Worm (Caenorhabditis elegans) whole organism, L4 larva: ENCODE data around the gene F18E9.1.

ENCODE experiments used
- ctbp-1 ChIP-seq: fragments of 200-800 bp; sonication (Bioruptor generic); IDR thresholded peaks from 2 replicates; pipeline ENCODE4 v1.3.6; 2022; ENCODE audit warnings: missing genetic modification reagents, missing genetic modification characterization, missing compliant biosample characterization
- daf-19 ChIP-seq: fragments of 200-800 bp; sonication (Bioruptor generic); conservative IDR thresholded peaks from 2 replicates; pipeline ENCODE4 v1.3.6; 2022; ENCODE audit warnings: missing genetic modification characterization, missing compliant biosample characterization
- madf-9 ChIP-seq: fragments of 200-800 bp; sonication (Bioruptor generic); conservative IDR thresholded peaks from 2 replicates; pipeline ENCODE4 v1.3.6; 2022; ENCODE audit warnings: missing genetic modification reagents, missing genetic modification characterization, missing compliant biosample characterization
- php-3 ChIP-seq: fragments of 200-800 bp; sonication (Bioruptor generic); IDR thresholded peaks from 2 replicates; pipeline ENCODE4 v1.3.6; 2022; ENCODE audit warnings: missing genetic modification reagents, missing genetic modification characterization, missing compliant biosample characterization
- spr-3 ChIP-seq: fragments of 200-800 bp; sonication (Bioruptor generic); optimal IDR thresholded peaks from 2 replicates; lab custom pipeline; 2018; ENCODE audit warnings: mild to moderate bottlenecking, missing genetic modification characterization, missing compliant biosample characterization

Gene F18E9.1

ce11 chrX:8650535-8650934 lies 49.2 kb downstream of the F18E9.1 start (continued):
- no peak for TF ChIP-seq spr-3 (GFP tag; lab: Kevin White, UChicago)
- 0 out of 2 replicates have a peak, but pooled peaks have one; percentile 51 for TF ChIP-seq ctbp-1
- TF ChIP-seq madf-9 (GFP tag; lab: Robert Waterston, UW), result no peak
- 0 out of 2 replicates have a peak, but pooled peaks have one; percentile 42 for TF ChIP-seq php-3 (GFP tag; lab: Robert Waterston, UW)
- 0 out of 2 replicates have a peak, but pooled peaks have one; percentile 72 for TF ChIP-seq daf-19 (GFP tag; lab: Robert Waterston, UW)
